Fruit fly (Drosophila melanogaster) Kc167 (cell line): ENCODE results near the gene Ae2.

Experiments used
- h ChIP-seq: fragments of >200 bp; optimal IDR thresholded peaks from 3 replicates; lab custom pipeline; 2018; ENCODE audit warnings: missing external identifiers
- psq ChIP-seq: fragments of >200 bp; optimal IDR thresholded peaks from 2 replicates; lab custom pipeline; 2017; ENCODE audit warnings: missing external identifiers
- ttk ChIP-seq: sonication (Bioruptor generic); optimal IDR thresholded peaks from 2 replicates; lab custom pipeline; 2017; ENCODE audit warnings: missing external identifiers

DNA sequence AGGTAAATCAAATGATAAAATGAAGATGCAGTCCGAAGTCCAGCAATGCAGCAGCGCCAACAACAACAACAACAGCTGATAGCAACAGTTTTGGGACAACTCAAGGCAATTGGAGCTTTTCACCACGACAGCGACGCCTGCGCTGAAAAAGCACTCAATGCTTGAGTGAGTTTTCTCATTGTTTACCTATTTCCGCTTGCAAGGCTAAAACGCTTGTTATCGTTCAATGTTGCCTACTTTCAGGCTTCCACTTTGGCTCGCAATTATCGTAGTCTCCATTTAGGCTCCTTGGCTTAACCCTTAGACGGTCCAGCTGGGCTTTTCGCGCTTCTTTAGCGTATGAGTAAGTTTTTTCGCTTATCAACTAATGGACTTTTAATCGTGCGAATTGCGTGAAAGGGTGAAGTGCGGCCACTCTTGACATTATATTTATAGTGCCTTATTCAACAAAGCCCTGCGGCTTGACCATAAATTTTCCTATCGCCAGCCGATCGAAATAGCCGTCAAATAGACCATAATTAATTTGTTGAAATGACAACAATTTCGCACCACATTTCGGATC is 1.2 kb upstream of the Ae2 start:
- no peak for TF ChIP-seq h (lab: Kevin White, UChicago)
- no peak for TF ChIP-seq ttk (lab: Kevin White, UChicago)
- no peak for TF ChIP-seq psq (lab: Kevin White, UChicago)
